Fruit fly (Drosophila melanogaster): ENCODE data around the gene vls.

vls gene

dm6 chr2L:20061018-20061657, 4.3 kb downstream of the vls start, which contains the start of the genes barr and lok (continued):
- TF ChIP-seq prd (optimal IDR thresholded peaks at IDR 0.05) (no peak), prd (GFP tag; IDR thresholded peaks at IDR 0.05) (peak; percentile 57; the same call in 2 of the 3 replicates), bcd (GFP tag; optimal IDR thresholded peaks at IDR 0.05) (peak; percentile 64), gem (tag; optimal IDR thresholded peaks at IDR 0.05) (peak; percentile 60), HmgZ (tag; optimal IDR thresholded peaks at IDR 0.05) (no peak), zfh1 (GFP tag; IDR thresholded peaks at IDR 0.05) (peak; percentile 28; the same call in 1 of the 3 replicates), CG10366 (GFP tag; IDR thresholded peaks at IDR 0.05) (no peak), CG43689 (GFP tag; IDR thresholded peaks at IDR 0.05) (no peak), Atf6 (GFP tag; IDR thresholded peaks at IDR 0.05) (no peak), Ssrp (tag; optimal IDR thresholded peaks at IDR 0.05) (peak; percentile 49), CG33213 (GFP tag; optimal IDR thresholded peaks at IDR 0.05) (peak; percentile 10), tup (GFP tag; optimal IDR thresholded peaks at IDR 0.05) (no peak), CG1832 (GFP tag; optimal IDR thresholded peaks at IDR 0.05) (no peak), Fer2 (tag; optimal IDR thresholded peaks at IDR 0.05) (peak; percentile 21), CG1792 (GFP tag; optimal IDR thresholded peaks at IDR 0.05) (no peak), cg (GFP tag; optimal IDR thresholded peaks at IDR 0.05) (peak; percentile 65), CG17186 (GFP tag; optimal IDR thresholded peaks at IDR 0.05) (no peak), Bteb2 (GFP tag; optimal IDR thresholded peaks at IDR 0.05) (peak; percentile 57), Hr51 (GFP tag; optimal IDR thresholded peaks at IDR 0.05) (peak in 1 of 2 experiments; percentile 57), abd-A (tag; optimal IDR thresholded peaks at IDR 0.05) (no peak), CG13424 (tag; optimal IDR thresholded peaks at IDR 0.05) (peak; percentile 59), Ptx1 (GFP tag; IDR thresholded peaks at IDR 0.05) (peak; percentile 61; the same call in 1 of the 2 replicates), CG9437 (GFP tag; optimal IDR thresholded peaks at IDR 0.05) (peak; percentile 61), ro (GFP tag; IDR thresholded peaks at IDR 0.05) (no peak), Hr3 (GFP tag; optimal IDR thresholded peaks at IDR 0.05) (peak; percentile 66), dm (GFP tag; optimal IDR thresholded peaks at IDR 0.05) (no peak), CG13624 (GFP tag; optimal IDR thresholded peaks at IDR 0.05) (peak; percentile 12), ab (GFP tag; optimal IDR thresholded peaks at IDR 0.05) (no peak), BtbVII (GFP tag; optimal IDR thresholded peaks at IDR 0.05) (no peak), Xrp1 (GFP tag; IDR thresholded peaks at IDR 0.05) (peak; percentile 23; the same call in 1 of the 2 replicates), slp2 (GFP tag; optimal IDR thresholded peaks at IDR 0.05) (peak; percentile 14), psq (GFP tag; optimal IDR thresholded peaks at IDR 0.05) (peak; percentile 44), nmo (GFP tag; optimal IDR thresholded peaks at IDR 0.05) (peak; percentile 76), klu (GFP tag; IDR thresholded peaks at IDR 0.05) (peak; percentile 34; the same call in 1 of the 2 replicates), CG13775 (GFP tag; optimal IDR thresholded peaks at IDR 0.05) (peak; percentile 71), Fer1 (GFP tag; optimal IDR thresholded peaks at IDR 0.05) (no peak), Sin3A (optimal IDR thresholded peaks at IDR 0.05) (peak; percentile 76), Rx (GFP tag; IDR thresholded peaks at IDR 0.05) (no peak), grau (tag; optimal IDR thresholded peaks at IDR 0.05) (peak; percentile 60), dati (GFP tag; IDR thresholded peaks at IDR 0.05) (no peak), CG6765 (GFP tag; optimal IDR thresholded peaks at IDR 0.05) (no peak), Dll (GFP tag; IDR thresholded peaks at IDR 0.05; ENCODE audit: partially characterized antibody) (no peak), Neu2 (GFP tag; optimal IDR thresholded peaks at IDR 0.05; ENCODE audit: borderline replicate concordance) (peak; percentile 1), insv (GFP tag; optimal IDR thresholded peaks at IDR 0.05) (no peak), vnd (GFP tag; IDR thresholded peaks at IDR 0.05; ENCODE audit: partially characterized antibody) (no peak), CG34422 (GFP tag; IDR thresholded peaks at IDR 0.05) (no peak; the same call in 2 of the 3 replicates), MESR4 (GFP tag; optimal IDR thresholded peaks at IDR 0.05) (peak; percentile 68), emc (GFP tag; optimal IDR thresholded peaks at IDR 0.05) (no peak), pan (optimal IDR thresholded peaks at IDR 0.05) (no peak), pan (GFP tag; optimal IDR thresholded peaks at IDR 0.05 in 1 of 2, IDR thresholded peaks at IDR 0.05 in 1 of 2) (no peak), CG2116 (GFP tag; optimal IDR thresholded peaks at IDR 0.05) (peak; percentile 93)

Measured in whole organism, embryonic.